Fruit fly (Drosophila melanogaster): ENCODE data around the gene santa-maria.

DNA sequence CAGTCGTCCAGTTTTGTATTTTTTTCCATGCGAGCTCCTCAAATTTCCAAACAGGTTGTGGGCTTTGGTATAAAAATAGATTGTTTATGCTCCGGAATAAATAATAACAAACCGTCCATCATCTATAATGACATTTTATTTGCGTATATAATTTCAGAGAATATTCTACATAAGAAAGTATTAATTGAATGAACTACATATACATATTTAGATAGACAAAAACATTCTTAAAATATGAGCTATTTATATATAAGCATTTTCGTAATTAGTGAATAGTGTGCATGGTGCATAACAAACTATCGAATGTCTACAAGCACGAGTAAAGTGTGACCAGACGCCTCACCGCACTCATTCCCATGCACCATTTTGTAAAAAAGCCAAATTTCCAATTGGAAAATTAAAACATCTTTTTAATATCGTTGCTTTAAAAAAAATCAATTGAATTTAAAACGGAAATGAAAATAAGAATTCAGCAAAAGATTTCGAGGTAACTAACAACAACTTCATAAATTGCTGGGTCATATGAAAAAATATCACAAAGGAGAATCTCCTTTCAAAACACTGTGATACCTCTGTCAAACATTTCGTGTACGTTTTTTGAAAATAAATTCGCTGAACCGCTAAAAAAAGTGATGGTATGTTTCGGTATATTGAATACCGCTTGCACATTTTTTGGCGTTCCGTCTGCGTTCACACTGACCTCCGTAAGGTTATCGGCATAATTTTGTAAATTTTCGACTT is 24.5 kb downstream of the santa-maria start, which contains the start of gene muc:
- TF ChIP-seq CG8478 (optimal IDR thresholded peaks at IDR 0.05) (no peak), CTCF (optimal IDR thresholded peaks at IDR 0.05) (no peak)
